Worm (Caenorhabditis elegans) whole organism, late embryonic: ENCODE results near the gene Y43F8B.3.

Source experiments
- C08G9.2 ChIP-seq: sonication (generic microtip); optimal IDR thresholded peaks from 2 replicates; lab custom pipeline; 2016; ENCODE audit warnings: mild to moderate bottlenecking, missing genetic modification characterization, moderate library complexity, missing compliant biosample characterization
- C38D4.7 ChIP-seq: fragments of 200-800 bp; sonication (Bioruptor generic); optimal IDR thresholded peaks from 2 replicates; lab custom pipeline; 2018; ENCODE audit warnings: mild to moderate bottlenecking, missing genetic modification characterization, moderate library complexity, missing compliant biosample characterization
- F13H6.1 ChIP-seq: sonication (generic microtip); optimal IDR thresholded peaks from 2 replicates; lab custom pipeline; 2016; ENCODE audit warnings: missing genetic modification characterization, missing compliant biosample characterization
- K02D7.2 ChIP-seq: sonication (generic microtip); optimal IDR thresholded peaks from 2 replicates; lab custom pipeline; 2017; ENCODE audit warnings: mild to moderate bottlenecking, missing genetic modification characterization, missing compliant biosample characterization
- K09A11.1 ChIP-seq: sonication (generic microtip); optimal IDR thresholded peaks from 2 replicates; lab custom pipeline; 2017; ENCODE audit warnings: antibody characterized with exemption, mild to moderate bottlenecking, missing genetic modification characterization, missing compliant biosample characterization; ENCODE audit not compliant: insufficient read depth
- T23F11.4 ChIP-seq: fragments of 200-800 bp; sonication (Bioruptor generic); optimal IDR thresholded peaks from 2 replicates; lab custom pipeline; 2018; ENCODE audit warnings: mild to moderate bottlenecking, missing genetic modification characterization, missing compliant biosample characterization
- Y22D7AL.16 ChIP-seq: sonication (generic microtip); optimal IDR thresholded peaks from 2 replicates; lab custom pipeline; 2016; ENCODE audit warnings: missing genetic modification characterization, missing compliant biosample characterization
- ceh-14 ChIP-seq: sonication (generic microtip); optimal IDR thresholded peaks from 2 replicates; lab custom pipeline; 2016; ENCODE audit warnings: missing genotype, missing genetic modification characterization, missing compliant biosample characterization
- ceh-18 ChIP-seq: sonication (generic microtip); optimal IDR thresholded peaks from 2 replicates; lab custom pipeline; 2016; ENCODE audit warnings: missing genetic modification characterization, missing compliant biosample characterization
- ceh-19 ChIP-seq: fragments of 200-800 bp; sonication (Bioruptor generic); optimal IDR thresholded peaks from 2 replicates; lab custom pipeline; 2018; ENCODE audit warnings: mild to moderate bottlenecking, missing genetic modification characterization, missing compliant biosample characterization
- ceh-2 ChIP-seq: sonication (generic microtip); optimal IDR thresholded peaks from 2 replicates; lab custom pipeline; 2016; ENCODE audit warnings: missing genotype, missing genetic modification characterization, missing compliant biosample characterization
- ceh-22 ChIP-seq: sonication (generic microtip); optimal IDR thresholded peaks from 2 replicates; lab custom pipeline; 2017; ENCODE audit warnings: missing biosample characterization, missing genetic modification characterization
- ceh-30 ChIP-seq: fragments of 150-350 bp; optimal IDR thresholded peaks from 2 replicates; lab custom pipeline; 2014; ENCODE audit warnings: missing biosample characterization, missing genetic modification characterization
- ceh-31 ChIP-seq: sonication (generic microtip); optimal IDR thresholded peaks from 2 replicates; lab custom pipeline; 2016; ENCODE audit warnings: missing genetic modification characterization, missing compliant biosample characterization
- ceh-45 ChIP-seq: fragments of 200-800 bp; sonication (Bioruptor generic); IDR thresholded peaks from 2 replicates; pipeline ENCODE4 v1.3.6; 2022; ENCODE audit warnings: missing genetic modification reagents, missing genetic modification characterization, missing compliant biosample characterization
- ceh-48 ChIP-seq: sonication (generic microtip); optimal IDR thresholded peaks from 2 replicates; lab custom pipeline; 2016; ENCODE audit warnings: missing genetic modification characterization, inconsistent platforms, missing compliant biosample characterization
- ceh-6 ChIP-seq: fragments of 200-800 bp; sonication (Bioruptor generic); optimal IDR thresholded peaks from 2 replicates; lab custom pipeline; 2018; ENCODE audit warnings: mild to moderate bottlenecking, missing genetic modification characterization, missing compliant biosample characterization
- ceh-9 ChIP-seq: sonication (generic microtip); optimal IDR thresholded peaks from 2 replicates; lab custom pipeline; 2016; ENCODE audit warnings: mild to moderate bottlenecking, missing genetic modification characterization, inconsistent platforms, missing compliant biosample characterization
- dve-1 ChIP-seq: sonication (generic microtip); optimal IDR thresholded peaks from 2 replicates; lab custom pipeline; 2017; ENCODE audit warnings: antibody characterized with exemption, mild to moderate bottlenecking, missing genetic modification characterization, missing compliant biosample characterization
- elt-4 ChIP-seq: sonication (generic microtip); optimal IDR thresholded peaks from 2 replicates; lab custom pipeline; 2016; ENCODE audit warnings: missing genetic modification characterization, missing compliant biosample characterization
- eyg-1 ChIP-seq: sonication (generic microtip); optimal IDR thresholded peaks from 2 replicates; lab custom pipeline; 2016; ENCODE audit warnings: missing genotype, missing genetic modification characterization, missing compliant biosample characterization
- fax-1 ChIP-seq: sonication (generic microtip); optimal IDR thresholded peaks from 2 replicates; lab custom pipeline; 2016; ENCODE audit warnings: missing genotype, missing genetic modification characterization, missing compliant biosample characterization
- fkh-10 ChIP-seq: fragments of 150-350 bp; optimal IDR thresholded peaks from 2 replicates; lab custom pipeline; 2014; ENCODE audit warnings: missing biosample characterization, missing genetic modification reagents, missing genetic modification characterization
- hlh-13 ChIP-seq: fragments of 200-800 bp; sonication (Bioruptor generic); optimal IDR thresholded peaks from 2 replicates; lab custom pipeline; 2018; ENCODE audit warnings: mild to moderate bottlenecking, missing genetic modification characterization, missing compliant biosample characterization
- hlh-15 ChIP-seq: sonication (generic microtip); optimal IDR thresholded peaks from 2 replicates; lab custom pipeline; 2016; ENCODE audit warnings: missing genetic modification characterization, missing compliant biosample characterization
- hlh-6 ChIP-seq: sonication (generic microtip); optimal IDR thresholded peaks from 2 replicates; lab custom pipeline; 2016; ENCODE audit warnings: missing genotype, missing genetic modification characterization, missing compliant biosample characterization
- hlh-8 ChIP-seq: sonication (generic microtip); optimal IDR thresholded peaks from 2 replicates; lab custom pipeline; 2016; ENCODE audit warnings: missing genotype, missing genetic modification characterization, missing compliant biosample characterization
- lim-6 ChIP-seq: sonication (generic microtip); optimal IDR thresholded peaks from 2 replicates; lab custom pipeline; 2016; ENCODE audit warnings: missing genetic modification characterization, missing compliant biosample characterization
- lin-11 ChIP-seq: fragments of 200-800 bp; sonication (Bioruptor generic); optimal IDR thresholded peaks from 2 replicates; lab custom pipeline; 2018; ENCODE audit warnings: mild to moderate bottlenecking, missing genetic modification characterization, missing compliant biosample characterization
- madf-2 ChIP-seq: sonication (generic microtip); optimal IDR thresholded peaks from 2 replicates; lab custom pipeline; 2017; ENCODE audit warnings: missing genetic modification characterization, missing compliant biosample characterization
- mec-3 ChIP-seq: sonication (generic microtip); optimal IDR thresholded peaks from 2 replicates; lab custom pipeline; 2016; ENCODE audit warnings: borderline replicate concordance, missing genetic modification characterization, missing compliant biosample characterization
- nhr-11 ChIP-seq: fragments of 150-350 bp; optimal IDR thresholded peaks from 2 replicates; lab custom pipeline; 2014; ENCODE audit warnings: missing biosample characterization, missing genetic modification characterization
- odd-2 ChIP-seq: sonication (generic microtip); optimal IDR thresholded peaks from 2 replicates; lab custom pipeline; 2017; ENCODE audit warnings: antibody characterized with exemption, mild to moderate bottlenecking, missing genetic modification characterization, missing compliant biosample characterization
- pat-9 ChIP-seq: fragments of 200-800 bp; sonication (Bioruptor generic); optimal IDR thresholded peaks from 2 replicates; lab custom pipeline; 2018; ENCODE audit warnings: mild to moderate bottlenecking, missing genetic modification characterization, moderate library complexity, missing compliant biosample characterization
- pax-1 ChIP-seq: fragments of 150-350 bp; optimal IDR thresholded peaks from 2 replicates; lab custom pipeline; 2014; ENCODE audit warnings: missing biosample characterization, missing genetic modification characterization
- pha-2 ChIP-seq: sonication (generic microtip); optimal IDR thresholded peaks from 2 replicates; lab custom pipeline; 2017; ENCODE audit warnings: mild to moderate bottlenecking, missing genetic modification characterization, missing compliant biosample characterization
- pha-4 ChIP-seq: fragments of 150-350 bp; optimal IDR thresholded peaks from 2 replicates; lab custom pipeline; 2018; ENCODE audit warnings: missing biosample characterization, missing genetic modification reagents, missing genetic modification characterization
- pqm-1 ChIP-seq: sonication (generic microtip); optimal IDR thresholded peaks from 2 replicates; lab custom pipeline; 2016; ENCODE audit warnings: missing genetic modification characterization, missing compliant biosample characterization
- pros-1 ChIP-seq: fragments of 150-350 bp; optimal IDR thresholded peaks from 2 replicates; lab custom pipeline; 2014; ENCODE audit warnings: missing biosample characterization, missing genetic modification reagents, missing genetic modification characterization
- ref-2 ChIP-seq: sonication (generic microtip); optimal IDR thresholded peaks from 2 replicates; lab custom pipeline; 2016; ENCODE audit warnings: missing genetic modification characterization, missing compliant biosample characterization
- sdc-2 ChIP-seq: sonication (generic microtip); optimal IDR thresholded peaks from 2 replicates; lab custom pipeline; 2016; ENCODE audit warnings: missing genotype, missing genetic modification characterization, missing compliant biosample characterization
- sox-4 ChIP-seq: sonication (generic microtip); optimal IDR thresholded peaks from 2 replicates; lab custom pipeline; 2017; ENCODE audit warnings: mild to moderate bottlenecking, missing genetic modification characterization, inconsistent platforms, missing compliant biosample characterization
- syd-9 ChIP-seq: sonication (generic microtip); optimal IDR thresholded peaks from 2 replicates; lab custom pipeline; 2016; ENCODE audit warnings: mild to moderate bottlenecking, missing genetic modification characterization, moderate library complexity, missing compliant biosample characterization
- tbx-2 ChIP-seq: sonication (generic microtip); optimal IDR thresholded peaks from 2 replicates; lab custom pipeline; 2016; ENCODE audit warnings: missing genetic modification characterization, missing compliant biosample characterization
- tbx-7 ChIP-seq: sonication (generic microtip); optimal IDR thresholded peaks from 2 replicates; lab custom pipeline; 2016; ENCODE audit warnings: missing genotype, missing genetic modification characterization, missing compliant biosample characterization
- ttx-3 ChIP-seq: sonication (generic microtip); optimal IDR thresholded peaks from 2 replicates; lab custom pipeline; 2016; ENCODE audit warnings: missing genetic modification reagents, missing genetic modification characterization, missing compliant biosample characterization
- unc-3 ChIP-seq, 2 experiments: fragments of 200-800 bp in 1 of 2; sonication (Bioruptor generic) in 1 of 2; sonication (generic microtip) in 1 of 2; conservative IDR thresholded peaks in 1 of 2; optimal IDR thresholded peaks in 1 of 2; 2 replicates each; pipeline versions ENCODE4 v1.3.6 to Lab custom; 2016 to 2022; ENCODE audit warnings: missing compliant biosample characterization in 2 of 2, missing genetic modification characterization in 2 of 2, missing genetic modification reagents in 1 of 2
- unc-42 ChIP-seq: sonication (generic microtip); optimal IDR thresholded peaks from 2 replicates; lab custom pipeline; 2016; ENCODE audit warnings: missing genotype, missing genetic modification characterization, missing compliant biosample characterization
- unc-86 ChIP-seq: sonication (generic microtip); optimal IDR thresholded peaks from 2 replicates; lab custom pipeline; 2016; ENCODE audit warnings: missing genetic modification characterization, missing compliant biosample characterization
- zip-5 ChIP-seq: sonication (generic microtip); optimal IDR thresholded peaks from 2 replicates; lab custom pipeline; 2016; ENCODE audit warnings: missing genetic modification characterization, missing compliant biosample characterization
- ztf-16 ChIP-seq: sonication (generic microtip); optimal IDR thresholded peaks from 2 replicates; lab custom pipeline; 2017; ENCODE audit warnings: missing genetic modification characterization, missing compliant biosample characterization

Gene Y43F8B.3

ce11 chrV:19528535-19528934 is 25.6 kb downstream of the Y43F8B.3 start:
- TF ChIP-seq dve-1, result peak; percentile 61
- TF ChIP-seq, all 69 proteins: peak for 1; not testable (repeated sequence) for 68

- no peak for TF ChIP-seq C08G9.2 (tag; lab: Kevin White, UChicago)
- no peak for TF ChIP-seq odd-2 (tag; lab: Kevin White, UChicago)
- TF ChIP-seq unc-3 (GFP tag; conservative IDR thresholded peaks at IDR 0.05; lab: Robert Waterston, UW), result peak; percentile 47; the same call in 1 of the 2 replicates
- TF ChIP-seq unc-3 (tag; optimal IDR thresholded peaks at IDR 0.05; lab: Kevin White, UChicago), result no peak
- TF ChIP-seq dve-1, result peak; percentile 17
- no peak for TF ChIP-seq zip-5 (tag; lab: Kevin White, UChicago)
- TF ChIP-seq C38D4.7 (GFP tag; lab: Kevin White, UChicago), result no peak
- TF ChIP-seq pha-4, result no peak
- TF ChIP-seq K09A11.1 (tag; lab: Kevin White, UChicago), result peak; percentile 48
- TF ChIP-seq pat-9 (tag; lab: Kevin White, UChicago), result no peak
- TF ChIP-seq elt-4 (tag; lab: Kevin White, UChicago), result no peak
- no peak for TF ChIP-seq sox-4 (tag; lab: Kevin White, UChicago)
- no peak for TF ChIP-seq eyg-1
- TF ChIP-seq lim-6, result no peak
- no peak for TF ChIP-seq ceh-6
- no peak for TF ChIP-seq unc-86 (tag; lab: Kevin White, UChicago)
- peak; percentile 44 for TF ChIP-seq pax-1
- no peak for TF ChIP-seq ceh-2
- TF ChIP-seq ref-2 (tag; lab: Kevin White, UChicago), result peak; percentile 71
- no peak for TF ChIP-seq mec-3 (tag; lab: Kevin White, UChicago)
- TF ChIP-seq pros-1 (tag; lab: Kevin White, UChicago), result no peak
- peak; percentile 18 for TF ChIP-seq F13H6.1 (tag; lab: Kevin White, UChicago)
- no peak for TF ChIP-seq K02D7.2 (tag; lab: Kevin White, UChicago)
- TF ChIP-seq Y22D7AL.16, result no peak
- TF ChIP-seq syd-9 (tag; lab: Kevin White, UChicago), result no peak
- TF ChIP-seq ceh-31 (tag; lab: Kevin White, UChicago), result peak; percentile 68
- TF ChIP-seq ceh-30, result peak; percentile 48
- no peak for TF ChIP-seq hlh-15 (tag; lab: Kevin White, UChicago)
- TF ChIP-seq sdc-2 (tag; lab: Kevin White, UChicago), result no peak
- TF ChIP-seq tbx-7 (tag; lab: Kevin White, UChicago), result no peak
- no peak for TF ChIP-seq hlh-13 (GFP tag; lab: Kevin White, UChicago)
- TF ChIP-seq tbx-2 (tag; lab: Kevin White, UChicago), result peak; percentile 84
- TF ChIP-seq ceh-22, result no peak
- TF ChIP-seq ceh-19, result no peak
- TF ChIP-seq ceh-45 (GFP tag; lab: Robert Waterston, UW), result no peak
- no peak for TF ChIP-seq ceh-9 (tag; lab: Kevin White, UChicago)
- TF ChIP-seq ztf-16, result no peak
- no peak for TF ChIP-seq hlh-6 (tag; lab: Kevin White, UChicago)
- TF ChIP-seq ceh-18 (tag; lab: Kevin White, UChicago), result peak; percentile 62
- no peak for TF ChIP-seq ceh-48 (tag; lab: Kevin White, UChicago)
- no peak for TF ChIP-seq fax-1 (tag; lab: Kevin White, UChicago)
- TF ChIP-seq pha-2 (tag; lab: Kevin White, UChicago), result peak; percentile 77
- no peak for TF ChIP-seq ttx-3 (tag; lab: Kevin White, UChicago)
- TF ChIP-seq ceh-14 (tag; lab: Kevin White, UChicago), result no peak
- TF ChIP-seq lin-11 (tag; lab: Kevin White, UChicago), result no peak
- peak; percentile 74 for TF ChIP-seq unc-42 (tag; lab: Kevin White, UChicago)
- no peak for TF ChIP-seq fkh-10 (GFP tag; lab: Kevin White, UChicago)
- TF ChIP-seq T23F11.4, result no peak
- no peak for TF ChIP-seq madf-2 (tag; lab: Kevin White, UChicago)
- TF ChIP-seq nhr-11 (tag; lab: Kevin White, UChicago), result no peak
- TF ChIP-seq pqm-1 (tag; lab: Kevin White, UChicago), result no peak
- no peak for TF ChIP-seq hlh-8
Measured at ce11 chrV:19529168-19529567, 26.3 kb downstream of the Y43F8B.3 start.
